Worm (Caenorhabditis elegans) whole organism, L3 larva: ENCODE data around the gene F53E10.6.

Experiments used
- ceh-82 ChIP-seq: fragments of 150-350 bp; optimal IDR thresholded peaks from 2 replicates; lab custom pipeline; 2014; ENCODE audit warnings: missing biosample characterization, missing genetic modification characterization
- elt-3 ChIP-seq, 3 experiments: fragments of 150-350 bp in 1 of 3; sonication (generic microtip) in 2 of 3; optimal IDR thresholded peaks; 2 replicates in 2 of 3; 4 replicates in 1 of 3; lab custom pipeline; 2014 to 2017; ENCODE audit warnings: missing biosample characterization in 3 of 3, missing genetic modification characterization in 3 of 3
- lin-39 ChIP-seq: fragments of 150-350 bp; optimal IDR thresholded peaks from 2 replicates; lab custom pipeline; 2018; ENCODE audit warnings: missing biosample characterization, missing genetic modification reagents, missing genetic modification characterization
- nhr-237 ChIP-seq: fragments of 150-350 bp; optimal IDR thresholded peaks from 2 replicates; lab custom pipeline; 2014; ENCODE audit warnings: missing biosample characterization, missing genetic modification characterization
- nhr-77 ChIP-seq: fragments of 150-350 bp; optimal IDR thresholded peaks from 2 replicates; lab custom pipeline; 2014; ENCODE audit warnings: missing biosample characterization, missing genetic modification characterization
- unc-39 ChIP-seq: sonication (generic microtip); optimal IDR thresholded peaks from 4 replicates; lab custom pipeline; 2017; ENCODE audit warnings: missing biosample characterization, missing genetic modification characterization
- unc-62 ChIP-seq: fragments of 150-350 bp; sonication (generic microtip); optimal IDR thresholded peaks from 4 replicates; lab custom pipeline; 2014; ENCODE audit warnings: missing biosample characterization, missing genetic modification reagents, missing genetic modification characterization
- ztf-11 ChIP-seq: fragments of 150-350 bp; optimal IDR thresholded peaks from 2 replicates; lab custom pipeline; 2014; ENCODE audit warnings: missing biosample characterization, missing genetic modification characterization

- TF ChIP-seq nhr-77 (no peak), unc-62 (GFP tag; lab: Kevin White, UChicago) (no peak), ztf-11 (tag; lab: Kevin White, UChicago) (no peak), unc-39 (tag; lab: Kevin White, UChicago) (no peak), elt-3 (tag; optimal IDR thresholded peaks at IDR 0.05; lab: Kevin White, UChicago) (no peak), nhr-237 (no peak), ceh-82 (tag; lab: Kevin White, UChicago) (no peak), lin-39 (tag; lab: Kevin White, UChicago) (no peak)
These were observed 1.0 kb downstream of the F53E10.6 start for ce11 chrV:2601817-2602216.
